Worm (Caenorhabditis elegans): ENCODE measurements around the gene mfsd-10.

- no peak for TF ChIP-seq pha-4 (GFP tag; IDR thresholded peaks at IDR 0.05)
- TF ChIP-seq pha-4 (tag; optimal IDR thresholded peaks at IDR 0.05): no peak
- peak; percentile 38 for TF ChIP-seq pqm-1 (tag; optimal IDR thresholded peaks at IDR 0.05)
- TF ChIP-seq mdl-1 (tag; optimal IDR thresholded peaks at IDR 0.05): no peak
- TF ChIP-seq nhr-237 (tag; optimal IDR thresholded peaks at IDR 0.05): no peak
- TF ChIP-seq aly-2 (tag; optimal IDR thresholded peaks at IDR 0.05): no peak
- TF ChIP-seq dpl-1 (GFP tag; optimal IDR thresholded peaks at IDR 0.05): no peak
- TF ChIP-seq nhr-25 (tag; optimal IDR thresholded peaks at IDR 0.05; ENCODE audit: borderline replicate concordance, insufficient read depth): no peak
- TF ChIP-seq daf-19 (GFP tag; conservative IDR thresholded peaks at IDR 0.05): no peak
- no peak for TF ChIP-seq lsy-2 (tag; optimal IDR thresholded peaks at IDR 0.05)
- no peak for TF ChIP-seq D1046.2 (GFP tag; IDR thresholded peaks at IDR 0.05)
- TF ChIP-seq ZK546.5 (tag; optimal IDR thresholded peaks at IDR 0.05): no peak
- TF ChIP-seq lin-39 (tag; optimal IDR thresholded peaks at IDR 0.05): no peak
These were observed 7.4 kb upstream of the mfsd-10 start for ce11 chrX:17375877-17376276.
